Worm (Caenorhabditis elegans): ENCODE data around the gene ttr-17.
A peak's percentile ranks its signal among the peaks of the same experiment; 100 is the strongest.

ttr-17 gene

ce11 chrIV:11029412-11029811 is 37.4 kb downstream of the ttr-17 start, which contains the start of gene hrg-5:
hrg-5 (minus strand) TSS chrIV:11029428.
- TF ChIP-seq lin-14 (GFP tag; optimal IDR thresholded peaks at IDR 0.05) (no peak), elt-3 (tag; optimal IDR thresholded peaks at IDR 0.05) (no peak), ceh-82 (tag; optimal IDR thresholded peaks at IDR 0.05) (no peak)

DNA sequence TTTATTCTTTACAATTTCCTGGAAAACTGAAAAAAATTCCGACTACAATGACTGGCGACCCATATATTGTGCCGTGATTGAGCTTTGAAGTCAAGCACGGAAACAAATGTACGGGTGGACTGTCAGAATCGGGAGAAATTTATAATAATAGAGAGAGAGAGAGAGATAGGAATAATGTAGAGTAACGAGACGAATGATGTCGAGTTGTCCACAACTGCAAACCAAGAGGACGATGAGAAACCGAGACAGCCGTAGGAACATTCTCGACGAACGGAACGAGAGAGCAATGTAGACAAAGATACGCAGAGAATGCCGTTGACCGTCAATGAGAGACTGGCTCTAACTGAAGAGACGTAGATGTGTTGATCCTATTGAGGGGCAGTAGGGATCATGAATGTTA is 39.3 kb downstream of the ttr-17 start:
- TF ChIP-seq pax-3 (tag; optimal IDR thresholded peaks at IDR 0.05) (no peak), mef-2 (tag; optimal IDR thresholded peaks at IDR 0.05) (peak; percentile 54), aly-2 (tag; optimal IDR thresholded peaks at IDR 0.05) (peak; percentile 74), lin-35 (GFP tag; optimal IDR thresholded peaks at IDR 0.05) (peak; percentile 68 to 78), C34B4.2 (tag; optimal IDR thresholded peaks at IDR 0.05) (no peak), mdl-1 (tag; optimal IDR thresholded peaks at IDR 0.05) (peak in 1 of 2 experiments; percentile 72), ceh-63 (GFP tag; optimal IDR thresholded peaks at IDR 0.05) (no peak), ztf-11 (tag; optimal IDR thresholded peaks at IDR 0.05) (peak in 1 of 2 experiments; percentile 73), ets-5 (GFP tag; IDR thresholded peaks at IDR 0.05) (no peak), egl-27 (tag; optimal IDR thresholded peaks at IDR 0.05) (peak; percentile 46 to 69), hlh-17 (GFP tag; optimal IDR thresholded peaks at IDR 0.05; ENCODE audit: borderline replicate concordance) (no peak), skn-1 (tag; optimal IDR thresholded peaks at IDR 0.05) (peak; percentile 90), pag-3 (tag; optimal IDR thresholded peaks at IDR 0.05; ENCODE audit: borderline replicate concordance, insufficient read depth) (peak; percentile 91), nhr-85 (tag) (peak; percentile 90), hlh-4 (tag; optimal IDR thresholded peaks at IDR 0.05) (no peak), ceh-82 (tag; optimal IDR thresholded peaks at IDR 0.05) (peak; percentile 39 to 70 (median 65)), nhr-71 (tag; optimal IDR thresholded peaks at IDR 0.05) (peak; percentile 95), unc-86 (tag; optimal IDR thresholded peaks at IDR 0.05) (peak; percentile 72), lin-15B (tag; optimal IDR thresholded peaks at IDR 0.05) (no peak), nhr-90 (tag; optimal IDR thresholded peaks at IDR 0.05; ENCODE audit: poor library complexity) (peak; percentile 71), nhr-47 (tag; optimal IDR thresholded peaks at IDR 0.05) (peak; percentile 82), ama-1 (optimal IDR thresholded peaks at IDR 0.05) (peak; percentile 65), isw-1 (GFP tag; IDR thresholded peaks at IDR 0.05) (no peak), nhr-28 (tag; optimal IDR thresholded peaks at IDR 0.05) (no peak), alr-1 (tag; optimal IDR thresholded peaks at IDR 0.05; ENCODE audit: borderline replicate concordance) (no peak), rnt-1 (tag; optimal IDR thresholded peaks at IDR 0.05) (peak; percentile 77), fkh-4 (tag; optimal IDR thresholded peaks at IDR 0.05; ENCODE audit: borderline replicate concordance) (no peak), fkh-10 (GFP tag; optimal IDR thresholded peaks at IDR 0.05) (no peak), tbx-2 (tag; optimal IDR thresholded peaks at IDR 0.05) (peak; percentile 78), fos-1 (tag; optimal IDR thresholded peaks at IDR 0.05) (peak; percentile 66), dpl-1 (GFP tag; optimal IDR thresholded peaks at IDR 0.05) (peak; percentile 45 to 49 (median 47)), lin-13 (GFP tag; optimal IDR thresholded peaks at IDR 0.05) (peak; percentile 73), unc-62 (GFP tag; optimal IDR thresholded peaks at IDR 0.05) (no peak), xbp-1 (tag; optimal IDR thresholded peaks at IDR 0.05) (peak; percentile 82), egl-13 (tag; optimal IDR thresholded peaks at IDR 0.05) (peak; percentile 64), hpl-2 (GFP tag; optimal IDR thresholded peaks at IDR 0.05) (no peak), unc-30 (tag; optimal IDR thresholded peaks at IDR 0.05) (no peak), elt-2 (tag; optimal IDR thresholded peaks at IDR 0.05) (peak; percentile 9), efl-1 (optimal IDR thresholded peaks at IDR 0.05) (peak; percentile 62 to 66), efl-1 (GFP tag; optimal IDR thresholded peaks at IDR 0.05 in 1 of 2) (peak; percentile 15 to 91), fkh-8 (tag; optimal IDR thresholded peaks at IDR 0.05) (peak; percentile 68), lin-14 (GFP tag; optimal IDR thresholded peaks at IDR 0.05) (peak; percentile 95), nhr-84 (tag; optimal IDR thresholded peaks at IDR 0.05) (no peak), mep-1 (tag; optimal IDR thresholded peaks at IDR 0.05) (peak; percentile 92), jun-1 (tag; optimal IDR thresholded peaks at IDR 0.05) (peak; percentile 70), nhr-77 (tag; optimal IDR thresholded peaks at IDR 0.05) (peak; percentile 71), sup-37 (GFP tag; optimal IDR thresholded peaks at IDR 0.05) (no peak), sox-4 (tag; optimal IDR thresholded peaks at IDR 0.05) (no peak), nhr-12 (tag; optimal IDR thresholded peaks at IDR 0.05) (no peak)

Data from whole organism, L1 larva.